Fruit fly (Drosophila melanogaster) whole organism, prepupa: ENCODE results near the gene CG16986.

Source experiments
- CG4318 ChIP-seq: fragments of 200-800 bp; sonication (Bioruptor generic); optimal IDR thresholded peaks from 3 replicates; lab custom pipeline; 2017; ENCODE audit warnings: missing biosample characterization, mild to moderate bottlenecking, missing genetic modification characterization
- CG6163 ChIP-seq: fragments of 200-800 bp; sonication (Bioruptor generic); IDR thresholded peaks from 3 replicates; pipeline ENCODE4 v1.3.6; 2022; ENCODE audit warnings: missing biosample characterization, missing genetic modification characterization
- CG6276 ChIP-seq: fragments of 200-800 bp; sonication (Bioruptor generic); optimal IDR thresholded peaks from 2 replicates; lab custom pipeline; 2017; ENCODE audit warnings: missing biosample characterization, mild to moderate bottlenecking, missing genetic modification characterization
- Gug ChIP-seq: fragments of 200-800 bp; sonication (Bioruptor generic); IDR thresholded peaks from 2 replicates; pipeline ENCODE4 v1.3.6; 2022; ENCODE audit warnings: missing biosample characterization, missing genetic modification characterization
- Sox102F ChIP-seq: fragments of 200-800 bp; sonication (Bioruptor generic); optimal IDR thresholded peaks from 2 replicates; lab custom pipeline; 2016; ENCODE audit warnings: missing biosample characterization, mild to moderate bottlenecking, missing genetic modification characterization
- cyc ChIP-seq: fragments of 200-800 bp; sonication (Bioruptor generic); optimal IDR thresholded peaks from 3 replicates; lab custom pipeline; 2016; ENCODE audit warnings: missing biosample characterization, missing genetic modification characterization

DNA sequence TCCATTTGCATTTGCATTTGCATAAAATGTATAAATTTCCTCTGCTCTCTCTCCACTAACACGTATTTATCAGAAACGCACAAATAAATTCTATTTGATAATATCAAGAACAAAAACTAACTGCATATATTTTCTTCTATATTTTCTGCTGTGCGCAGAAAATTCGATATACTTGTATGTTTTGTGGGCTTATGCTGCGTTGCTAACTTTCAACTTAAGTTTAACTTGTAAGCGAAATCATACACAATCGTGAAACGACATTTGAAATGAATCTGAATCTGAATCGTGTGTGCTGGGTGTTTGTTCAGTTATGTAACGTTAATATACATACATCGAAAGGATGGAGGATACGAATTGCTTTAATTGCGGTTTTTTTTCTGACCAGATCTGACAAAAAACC is 44.5 kb upstream of the CG16986 start:
- TF ChIP-seq Sox102F (no peak), cyc (GFP tag; lab: Kevin White, UChicago) (no peak), CG6163 (GFP tag; lab: Robert Waterston, UW) (no peak), CG6276 (no peak), CG4318 (no peak), Gug (no peak)
